Worm (Caenorhabditis elegans) whole organism, L2 larva: Measurements from ENCODE around the gene ZK1010.5.

Source experiments
- C34F6.9 ChIP-seq: fragments of 150-350 bp; optimal IDR thresholded peaks from 2 replicates; lab custom pipeline; 2014; ENCODE audit warnings: missing biosample characterization, missing genetic modification characterization
- R02D3.7 ChIP-seq: fragments of 150-350 bp; optimal IDR thresholded peaks from 2 replicates; lab custom pipeline; 2014; ENCODE audit warnings: missing biosample characterization, missing genetic modification characterization
- Y55F3AM.14 ChIP-seq: fragments of 200-800 bp; sonication (Bioruptor generic); optimal IDR thresholded peaks from 2 replicates; lab custom pipeline; 2018; ENCODE audit warnings: mild to moderate bottlenecking, missing genetic modification characterization, missing compliant biosample characterization
- ZK546.5 ChIP-seq: sonication (generic microtip); optimal IDR thresholded peaks from 2 replicates; lab custom pipeline; 2017; ENCODE audit warnings: missing biosample characterization, missing genetic modification characterization
- alr-1 ChIP-seq: fragments of 150-350 bp; optimal IDR thresholded peaks from 2 replicates; lab custom pipeline; 2014; ENCODE audit warnings: missing biosample characterization, missing genetic modification characterization
- ama-1 ChIP-seq: fragments of 150-350 bp; optimal IDR thresholded peaks from 2 replicates; lab custom pipeline; 2018; ENCODE audit warnings: inconsistent platforms
- blmp-1 ChIP-seq: sonication (generic microtip); optimal IDR thresholded peaks from 2 replicates; lab custom pipeline; 2017; ENCODE audit warnings: missing genetic modification characterization, mild to moderate bottlenecking, missing compliant biosample characterization, antibody characterized with exemption, moderate library complexity; ENCODE audit not compliant: insufficient read depth
- ceh-16 ChIP-seq: fragments of 150-350 bp; optimal IDR thresholded peaks from 2 replicates; lab custom pipeline; 2014; ENCODE audit warnings: missing biosample characterization, missing genetic modification characterization
- ceh-82 ChIP-seq: fragments of 150-350 bp; optimal IDR thresholded peaks from 2 replicates; lab custom pipeline; 2014; ENCODE audit warnings: missing biosample characterization, missing genetic modification characterization
- dmd-4 ChIP-seq: sonication (generic microtip); optimal IDR thresholded peaks from 2 replicates; lab custom pipeline; 2017; ENCODE audit warnings: missing biosample characterization, missing genetic modification characterization
- egl-27 ChIP-seq: sonication (generic microtip); optimal IDR thresholded peaks from 3 replicates; lab custom pipeline; 2017; ENCODE audit warnings: missing biosample characterization, missing genetic modification reagents, missing genetic modification characterization
- elt-1 ChIP-seq: fragments of 150-350 bp; optimal IDR thresholded peaks from 2 replicates; lab custom pipeline; 2014; ENCODE audit warnings: missing biosample characterization, missing genetic modification characterization
- fos-1 ChIP-seq: fragments of 150-350 bp; optimal IDR thresholded peaks from 2 replicates; lab custom pipeline; 2014; ENCODE audit warnings: missing biosample characterization, missing genetic modification characterization
- lin-11 ChIP-seq: fragments of 150-350 bp; sonication (generic microtip); optimal IDR thresholded peaks from 2 replicates; lab custom pipeline; 2014; ENCODE audit warnings: missing biosample characterization, missing genetic modification characterization, inconsistent platforms, mixed read lengths
- lin-13 ChIP-seq: fragments of 150-350 bp; optimal IDR thresholded peaks from 2 replicates; lab custom pipeline; 2014; ENCODE audit warnings: missing biosample characterization, missing genetic modification reagents, missing genetic modification characterization
- lin-39 ChIP-seq: fragments of 150-350 bp; optimal IDR thresholded peaks from 2 replicates; lab custom pipeline; 2014; ENCODE audit warnings: missing biosample characterization, missing genetic modification reagents, missing genetic modification characterization
- lsy-2 ChIP-seq, 2 experiments: fragments of 150-350 bp in 1 of 2; sonication (generic microtip) in 1 of 2; optimal IDR thresholded peaks; 2 replicates each; lab custom pipeline; 2014 to 2017; ENCODE audit warnings: missing biosample characterization in 2 of 2, missing genetic modification characterization in 2 of 2
- mab-5 ChIP-seq: fragments of 150-350 bp; optimal IDR thresholded peaks from 2 replicates; lab custom pipeline; 2014; ENCODE audit warnings: missing biosample characterization, missing genetic modification characterization
- mbf-1 ChIP-seq: sonication (generic microtip); optimal IDR thresholded peaks from 2 replicates; lab custom pipeline; 2017; ENCODE audit warnings: missing biosample characterization, missing genetic modification characterization
- nhr-10 ChIP-seq: sonication (generic microtip); optimal IDR thresholded peaks from 2 replicates; lab custom pipeline; 2017; ENCODE audit warnings: missing biosample characterization, missing genetic modification characterization
- nhr-11 ChIP-seq: fragments of 150-350 bp; optimal IDR thresholded peaks from 2 replicates; lab custom pipeline; 2014; ENCODE audit warnings: missing biosample characterization, missing genetic modification characterization
- nhr-12 ChIP-seq: fragments of 150-350 bp; optimal IDR thresholded peaks from 2 replicates; lab custom pipeline; 2014; ENCODE audit warnings: missing biosample characterization, missing genetic modification characterization
- nhr-129 ChIP-seq: fragments of 150-350 bp; optimal IDR thresholded peaks from 2 replicates; lab custom pipeline; 2014; ENCODE audit warnings: missing biosample characterization, missing genetic modification characterization
- nhr-21 ChIP-seq: fragments of 150-350 bp; optimal IDR thresholded peaks from 2 replicates; lab custom pipeline; 2014; ENCODE audit warnings: missing biosample characterization, missing genetic modification characterization
- nhr-23 ChIP-seq: fragments of 150-350 bp; optimal IDR thresholded peaks from 2 replicates; lab custom pipeline; 2014; ENCODE audit warnings: missing biosample characterization, missing genetic modification reagents, missing genetic modification characterization
- nhr-25 ChIP-seq: fragments of 150-350 bp; sonication (generic microtip); optimal IDR thresholded peaks from 3 replicates; lab custom pipeline; 2014; ENCODE audit warnings: missing biosample characterization, missing genetic modification characterization
- nhr-6 ChIP-seq: fragments of 150-350 bp; optimal IDR thresholded peaks from 2 replicates; lab custom pipeline; 2014; ENCODE audit warnings: missing biosample characterization, missing genetic modification characterization
- peb-1 ChIP-seq: fragments of 150-350 bp; optimal IDR thresholded peaks from 2 replicates; lab custom pipeline; 2014; ENCODE audit warnings: missing biosample characterization, missing genetic modification characterization
- sma-9 ChIP-seq, 2 experiments: fragments of 150-350 bp in 1 of 2; sonication (generic microtip) in 1 of 2; optimal IDR thresholded peaks; 2 replicates each; lab custom pipeline; 2014 to 2016; ENCODE audit warnings: missing genetic modification characterization in 2 of 2, mild to moderate bottlenecking in 1 of 2, missing biosample characterization in 1 of 2, missing compliant biosample characterization in 1 of 2, missing genetic modification reagents in 1 of 2, moderate library complexity in 1 of 2
- snpc-4 ChIP-seq: fragments of 150-350 bp; optimal IDR thresholded peaks from 2 replicates; lab custom pipeline; 2014; ENCODE audit warnings: missing biosample characterization, missing genetic modification characterization
- unc-55 ChIP-seq: fragments of 150-350 bp; sonication (generic microtip); optimal IDR thresholded peaks from 3 replicates; lab custom pipeline; 2014; ENCODE audit warnings: missing biosample characterization, missing genetic modification reagents, missing genetic modification characterization
- unc-62 ChIP-seq: fragments of 150-350 bp; optimal IDR thresholded peaks from 2 replicates; lab custom pipeline; 2014; ENCODE audit warnings: missing biosample characterization, missing genetic modification reagents, missing genetic modification characterization
- ztf-1 ChIP-seq: fragments of 200-800 bp; sonication (Bioruptor generic); conservative IDR thresholded peaks from 2 replicates; pipeline ENCODE4 v1.3.6; 2022; ENCODE audit warnings: missing genetic modification characterization, missing compliant biosample characterization
- ztf-11 ChIP-seq: sonication (generic microtip); optimal IDR thresholded peaks from 2 replicates; lab custom pipeline; 2017; ENCODE audit warnings: missing biosample characterization, missing genetic modification characterization
- ztf-4 ChIP-seq: fragments of 150-350 bp; optimal IDR thresholded peaks from 2 replicates; lab custom pipeline; 2014; ENCODE audit warnings: missing biosample characterization, missing genetic modification characterization

The ZK1010.5 gene

ce11 chrIII:13029608-13030007 lies 42.3 kb upstream of the ZK1010.5 start, which contains the start of gene F14F7.4:
TSS of gene F14F7.4 (minus strand) at chrIII:13029708.
- TF ChIP-seq lin-39 (no peak), fos-1 (tag; lab: Kevin White, UChicago) (no peak)

DNA sequence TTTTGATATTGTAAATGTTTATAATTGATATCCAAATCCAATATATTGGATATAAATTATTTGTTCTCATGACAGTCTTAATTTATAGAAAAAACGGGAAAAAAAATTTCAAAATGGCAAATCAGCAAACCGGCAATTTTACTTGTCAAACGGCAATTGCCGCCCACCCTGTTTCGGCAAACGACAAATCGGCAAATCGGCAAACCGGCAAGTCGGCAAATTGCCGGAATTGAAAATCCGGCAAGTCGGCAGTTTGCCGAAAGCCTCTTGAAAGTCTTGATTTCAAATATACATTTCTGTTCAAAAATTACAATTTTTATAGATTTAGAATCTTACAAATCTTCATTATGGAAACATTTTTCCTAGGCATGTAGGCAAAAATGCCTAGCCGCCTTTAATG lies 40.6 kb upstream of the ZK1010.5 start:
- TF ChIP-seq unc-55 (GFP tag; lab: Kevin White, UChicago) = no peak
- no peak for TF ChIP-seq elt-1
- TF ChIP-seq dmd-4 (tag; lab: Kevin White, UChicago) = no peak
- TF ChIP-seq lin-39 = no peak
- no peak for TF ChIP-seq R02D3.7
- no peak for TF ChIP-seq nhr-12 (tag; lab: Kevin White, UChicago)
- TF ChIP-seq C34F6.9 (tag; lab: Kevin White, UChicago) = no peak
- TF ChIP-seq nhr-25 (tag; lab: Kevin White, UChicago) = no peak
- no peak for TF ChIP-seq nhr-21 (tag; lab: Kevin White, UChicago)
- TF ChIP-seq ama-1 (lab: Kevin White, UChicago) = no peak
- TF ChIP-seq ZK546.5 = no peak
- TF ChIP-seq nhr-129 (tag; lab: Kevin White, UChicago) = no peak
- TF ChIP-seq lsy-2 (tag; optimal IDR thresholded peaks at IDR 0.05; lab: Kevin White, UChicago) = no peak
- TF ChIP-seq blmp-1 (tag; lab: Kevin White, UChicago) = no peak
- no peak for TF ChIP-seq mbf-1

ce11 chrIII:13024281-13024680 lies 37.0 kb upstream of the ZK1010.5 start, which contains the start of gene cyp-13A12:
TSS of gene cyp-13A12 (plus strand) at chrIII:13024547.
- no peak for TF ChIP-seq mbf-1
- no peak for TF ChIP-seq nhr-6 (tag; lab: Kevin White, UChicago)
- TF ChIP-seq fos-1 (tag; lab: Kevin White, UChicago) = peak; percentile 64
- TF ChIP-seq Y55F3AM.14 (GFP tag; lab: Kevin White, UChicago) = no peak
- no peak for TF ChIP-seq egl-27 (tag; lab: Kevin White, UChicago)
- no peak for TF ChIP-seq snpc-4 (tag; lab: Kevin White, UChicago)
- no peak for TF ChIP-seq ztf-4 (tag; lab: Kevin White, UChicago)
- TF ChIP-seq sma-9 (GFP tag; optimal IDR thresholded peaks at IDR 0.05; lab: Kevin White, UChicago) = peak; percentile 4
- TF ChIP-seq sma-9 (tag; optimal IDR thresholded peaks at IDR 0.05; lab: Kevin White, UChicago) = no peak
- TF ChIP-seq ama-1 (lab: Kevin White, UChicago) = no peak
- TF ChIP-seq unc-55 (GFP tag; lab: Kevin White, UChicago) = no peak
- TF ChIP-seq ceh-16 (tag; lab: Kevin White, UChicago) = no peak
- TF ChIP-seq ztf-1 (GFP tag; lab: Robert Waterston, UW) = no peak
- no peak for TF ChIP-seq lin-11 (tag; lab: Kevin White, UChicago)
- TF ChIP-seq C34F6.9 (tag; lab: Kevin White, UChicago) = no peak
- no peak for TF ChIP-seq ztf-11 (tag; lab: Kevin White, UChicago)
- no peak for TF ChIP-seq ceh-82 (tag; lab: Kevin White, UChicago)
- TF ChIP-seq alr-1 (tag; lab: Kevin White, UChicago) = no peak
- TF ChIP-seq nhr-10 (tag; lab: Kevin White, UChicago) = no peak

DNA sequence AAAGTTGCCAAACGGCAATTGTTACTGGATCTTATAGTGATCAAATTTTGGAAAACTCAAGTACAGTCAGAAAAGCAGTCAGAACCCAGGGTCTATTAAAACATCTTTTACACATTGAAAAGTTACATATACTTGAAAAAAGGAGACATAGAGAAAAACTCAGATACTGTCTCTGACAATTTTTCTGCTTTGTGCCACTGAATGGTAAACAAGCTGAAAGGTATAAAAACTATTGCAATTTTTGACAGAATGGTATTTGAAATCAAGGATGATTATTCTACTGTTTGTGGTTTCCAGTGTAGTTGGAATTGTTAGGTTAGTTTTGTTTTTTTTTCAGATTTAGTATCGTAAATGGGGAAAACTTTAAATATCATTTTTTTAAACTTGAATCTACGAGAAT lies 33.4 kb upstream of the ZK1010.5 start, which contains the start of gene cyp-13A11:
cyp-13A11 (plus strand) TSS at position 266 of the 400 bp plus-strand sequence.
- TF ChIP-seq ztf-11 (tag; lab: Kevin White, UChicago) = no peak
- no peak for TF ChIP-seq nhr-23 (tag; lab: Kevin White, UChicago)
- no peak for TF ChIP-seq blmp-1 (tag; lab: Kevin White, UChicago)
- TF ChIP-seq fos-1 (tag; lab: Kevin White, UChicago) = no peak
- TF ChIP-seq mab-5 (tag; lab: Kevin White, UChicago) = no peak
- no peak for TF ChIP-seq Y55F3AM.14 (GFP tag; lab: Kevin White, UChicago)
- no peak for TF ChIP-seq nhr-6 (tag; lab: Kevin White, UChicago)
- no peak for TF ChIP-seq lin-13
- no peak for TF ChIP-seq nhr-12 (tag; lab: Kevin White, UChicago)
- no peak for TF ChIP-seq mbf-1
- no peak for TF ChIP-seq peb-1 (tag; lab: Kevin White, UChicago)
- no peak for TF ChIP-seq nhr-21 (tag; lab: Kevin White, UChicago)
- TF ChIP-seq nhr-129 (tag; lab: Kevin White, UChicago) = no peak
- no peak for TF ChIP-seq egl-27 (tag; lab: Kevin White, UChicago)
- TF ChIP-seq nhr-11 = no peak
- TF ChIP-seq snpc-4 (tag; lab: Kevin White, UChicago) = no peak
- no peak for TF ChIP-seq unc-62
- no peak for TF ChIP-seq ztf-1 (GFP tag; lab: Robert Waterston, UW)
- TF ChIP-seq, all 48 proteins: peak for 0
